Worm (Caenorhabditis elegans) whole organism, young adult: ENCODE measurements around the gene C05B5.11.

Source experiments
- B0336.3 ChIP-seq: fragments of 200-800 bp; sonication (Bioruptor generic); IDR thresholded peaks from 2 replicates; pipeline ENCODE4 v1.3.6; 2022; ENCODE audit warnings: missing genetic modification characterization, missing compliant biosample characterization
- F49E8.2 ChIP-seq: sonication (generic microtip); optimal IDR thresholded peaks from 3 replicates; lab custom pipeline; 2017; ENCODE audit warnings: missing genetic modification characterization, mild to moderate bottlenecking, missing compliant biosample characterization, antibody characterized with exemption, moderate library complexity; ENCODE audit not compliant: insufficient read depth
- F57C9.4 ChIP-seq: sonication (generic microtip); optimal IDR thresholded peaks from 2 replicates; lab custom pipeline; 2017; ENCODE audit warnings: mild to moderate bottlenecking, missing genetic modification characterization, missing compliant biosample characterization
- K12H6.12 ChIP-seq: fragments of 200-800 bp; sonication (Bioruptor generic); optimal IDR thresholded peaks from 2 replicates; lab custom pipeline; 2018; ENCODE audit warnings: mild to moderate bottlenecking, missing genetic modification characterization, missing compliant biosample characterization
- him-1 ChIP-seq: sonication (generic microtip); optimal IDR thresholded peaks from 2 replicates; lab custom pipeline; 2016; ENCODE audit warnings: missing genotype, missing genetic modification reagents, missing genetic modification characterization, missing compliant biosample characterization
- lin-54 ChIP-seq: fragments of 200-800 bp; sonication (Bioruptor generic); optimal IDR thresholded peaks from 2 replicates; lab custom pipeline; 2018; ENCODE audit warnings: mild to moderate bottlenecking, missing genetic modification characterization, missing compliant biosample characterization

- TF ChIP-seq him-1 (tag; lab: Kevin White, UChicago): no peak
- no peak for TF ChIP-seq F49E8.2
- no peak for TF ChIP-seq K12H6.12 (tag; lab: Kevin White, UChicago)
- no peak for TF ChIP-seq lin-54 (GFP tag; lab: Kevin White, UChicago)
- no peak for TF ChIP-seq F57C9.4 (tag; lab: Kevin White, UChicago)
- no peak for TF ChIP-seq B0336.3 (GFP tag; lab: Robert Waterston, UW)
Observed at ce11 chrIII:9982119-9982642, 22.1 kb upstream of the C05B5.11 start.
